Fruit fly (Drosophila melanogaster) whole organism, embryonic: Measurements from ENCODE around the gene TTLL4A.
A peak's percentile ranks its signal among the peaks of the same experiment; 100 is the strongest.

ENCODE experiments used
- Adf1 ChIP-seq: fragments of 200-800 bp; sonication (Bioruptor generic); IDR thresholded peaks from 2 replicates; pipeline ENCODE4 v1.3.6; 2022; ENCODE audit warnings: missing biosample characterization, missing genetic modification characterization
- Aef1 ChIP-seq: fragments of 200-800 bp; sonication (Bioruptor generic); IDR thresholded peaks from 3 replicates; pipeline ENCODE4 v1.3.6; 2022; ENCODE audit warnings: missing biosample characterization, missing genetic modification characterization
- CG10274 ChIP-seq: fragments of 200-800 bp; sonication (Bioruptor generic); optimal IDR thresholded peaks from 3 replicates; lab custom pipeline; 2017; ENCODE audit warnings: missing biosample characterization, mild to moderate bottlenecking, missing genetic modification characterization
- CG10543 ChIP-seq: fragments of 200-800 bp; sonication (Bioruptor generic); optimal IDR thresholded peaks from 3 replicates; lab custom pipeline; 2017; ENCODE audit warnings: missing biosample characterization, mild to moderate bottlenecking, missing genetic modification characterization, moderate library complexity
- CG10565 ChIP-seq: fragments of 200-800 bp; sonication (Bioruptor generic); optimal IDR thresholded peaks from 3 replicates; lab custom pipeline; 2016; ENCODE audit warnings: missing biosample characterization, mild to moderate bottlenecking, missing genetic modification characterization
- CG11560 ChIP-seq: fragments of 200-800 bp; sonication (Bioruptor generic); IDR thresholded peaks from 3 replicates; pipeline ENCODE4 v1.3.6; 2022; ENCODE audit warnings: missing biosample characterization, missing genetic modification characterization
- CG15601 ChIP-seq: fragments of 200-800 bp; sonication (Bioruptor generic); optimal IDR thresholded peaks from 3 replicates; lab custom pipeline; 2019; ENCODE audit warnings: missing biosample characterization, mild to moderate bottlenecking, missing genetic modification characterization, moderate library complexity
- CG17385 ChIP-seq: fragments of 200-800 bp; sonication (Bioruptor generic); optimal IDR thresholded peaks from 3 replicates; lab custom pipeline; 2018; ENCODE audit warnings: missing biosample characterization, mild to moderate bottlenecking, missing genetic modification characterization
- CG17829 ChIP-seq: fragments of 200-800 bp; optimal IDR thresholded peaks from 2 replicates; lab custom pipeline; 2019; ENCODE audit warnings: missing biosample characterization, mild to moderate bottlenecking, missing genetic modification characterization, moderate library complexity
- CG18619 ChIP-seq: fragments of 200-800 bp; sonication (Bioruptor generic); optimal IDR thresholded peaks from 3 replicates; lab custom pipeline; 2017; ENCODE audit warnings: missing biosample characterization, mild to moderate bottlenecking, missing genetic modification characterization
- CG2120 ChIP-seq: fragments of 200-800 bp; sonication (Bioruptor generic); optimal IDR thresholded peaks from 3 replicates; lab custom pipeline; 2016; ENCODE audit warnings: missing biosample characterization, missing genetic modification characterization
- CG2712 ChIP-seq: fragments of 200-800 bp; optimal IDR thresholded peaks from 3 replicates; lab custom pipeline; 2019; ENCODE audit warnings: missing biosample characterization, mild to moderate bottlenecking, missing genetic modification characterization, moderate library complexity
- CG34376 ChIP-seq: fragments of 200-800 bp; sonication (Bioruptor generic); optimal IDR thresholded peaks from 2 replicates; lab custom pipeline; 2018; ENCODE audit warnings: missing biosample characterization, mild to moderate bottlenecking, missing genetic modification characterization
- CG42726 ChIP-seq: fragments of 200-800 bp; sonication (Bioruptor generic); IDR thresholded peaks from 2 replicates; pipeline ENCODE4 v1.3.6; 2022; ENCODE audit warnings: missing biosample characterization, missing genetic modification characterization; ENCODE audit not compliant: partially characterized antibody
- CG7357 ChIP-seq: fragments of 200-800 bp; sonication (Bioruptor generic); IDR thresholded peaks from 3 replicates; pipeline ENCODE4 v1.3.6; 2022; ENCODE audit warnings: missing biosample characterization, missing genetic modification characterization
- CG7963 ChIP-seq: fragments of 200-800 bp; sonication (Bioruptor generic); IDR thresholded peaks from 3 replicates; pipeline ENCODE4 v1.3.6; 2022; ENCODE audit warnings: missing biosample characterization, missing genetic modification characterization; ENCODE audit not compliant: partially characterized antibody
- CG7987 ChIP-seq: fragments of 200-800 bp; sonication (Bioruptor generic); optimal IDR thresholded peaks from 2 replicates; lab custom pipeline; 2018; ENCODE audit warnings: missing biosample characterization, mild to moderate bottlenecking, missing genetic modification characterization, moderate library complexity
- CG8388 ChIP-seq: fragments of 200-800 bp; sonication (Bioruptor generic); optimal IDR thresholded peaks from 2 replicates; lab custom pipeline; 2019; ENCODE audit warnings: missing biosample characterization, mild to moderate bottlenecking, missing genetic modification characterization, moderate library complexity
- CG8924 ChIP-seq: fragments of 200-800 bp; optimal IDR thresholded peaks from 3 replicates; lab custom pipeline; 2019; ENCODE audit warnings: missing biosample characterization, mild to moderate bottlenecking, missing genetic modification characterization, moderate library complexity
- CG9797 ChIP-seq: fragments of 200-800 bp; sonication (Bioruptor generic); optimal IDR thresholded peaks from 3 replicates; lab custom pipeline; 2018; ENCODE audit warnings: missing biosample characterization, mild to moderate bottlenecking, missing genetic modification characterization
- D19B ChIP-seq: fragments of 200-800 bp; sonication (Bioruptor generic); optimal IDR thresholded peaks from 2 replicates; lab custom pipeline; 2017; ENCODE audit warnings: missing biosample characterization, mild to moderate bottlenecking, missing genetic modification characterization
- Dref ChIP-seq: fragments of 200-800 bp; sonication (Bioruptor generic); IDR thresholded peaks from 2 replicates; pipeline ENCODE4 v1.3.6; 2022; ENCODE audit warnings: missing biosample characterization, missing genetic modification characterization
- Ets65A ChIP-seq: fragments of 200-800 bp; sonication (Bioruptor generic); peaks from one replicate; lab custom pipeline; 2016; ENCODE audit warnings: missing biosample characterization, missing genetic modification characterization
- HHEX ChIP-seq: fragments of 200-800 bp; sonication (Bioruptor generic); optimal IDR thresholded peaks from 3 replicates; lab custom pipeline; 2017; ENCODE audit warnings: missing biosample characterization, mild to moderate bottlenecking, missing genetic modification characterization, missing genetic modification reagents
- Med ChIP-seq: fragments of 200-800 bp; sonication (Bioruptor generic); peaks from one replicate; lab custom pipeline; 2016; ENCODE audit warnings: missing biosample characterization, missing genetic modification characterization, mild to moderate bottlenecking, inconsistent platforms, moderate library complexity
- NFAT ChIP-seq: fragments of 200-800 bp; sonication (Bioruptor generic); IDR thresholded peaks from 2 replicates; pipeline ENCODE4 v1.3.6; 2022; ENCODE audit warnings: missing biosample characterization, missing genetic modification characterization
- Optix ChIP-seq: fragments of 200-800 bp; sonication (Bioruptor generic); IDR thresholded peaks from 3 replicates; pipeline ENCODE4 v1.3.6; 2022; ENCODE audit warnings: missing biosample characterization, missing genetic modification characterization
- Pdp1 ChIP-seq, 2 experiments: fragments of 200-800 bp; sonication (Bioruptor generic); optimal IDR thresholded peaks; 3 replicates each; lab custom pipeline; 2016; ENCODE audit warnings: missing biosample characterization in 2 of 2, missing genetic modification characterization in 2 of 2, mild to moderate bottlenecking in 1 of 2, moderate library complexity in 1 of 2
- YL-1 ChIP-seq: fragments of 200-800 bp; sonication (Bioruptor generic); optimal IDR thresholded peaks from 3 replicates; lab custom pipeline; 2017; ENCODE audit warnings: missing biosample characterization, mild to moderate bottlenecking, missing genetic modification characterization
- chm ChIP-seq: fragments of 200-800 bp; sonication (Bioruptor generic); IDR thresholded peaks from 2 replicates; pipeline ENCODE4 v1.3.6; 2022; ENCODE audit warnings: missing biosample characterization, missing genetic modification characterization
- cwo ChIP-seq: fragments of 200-800 bp; sonication (Bioruptor generic); optimal IDR thresholded peaks from 3 replicates; lab custom pipeline; 2017; ENCODE audit warnings: missing biosample characterization, missing genetic modification characterization, mild to moderate bottlenecking, moderate library complexity, missing genetic modification reagents
- dm ChIP-seq: fragments of 200-800 bp; sonication (Bioruptor generic); optimal IDR thresholded peaks from 3 replicates; lab custom pipeline; 2016; ENCODE audit warnings: missing biosample characterization, missing genetic modification characterization
- gem ChIP-seq: fragments of 200-800 bp; sonication (Bioruptor generic); optimal IDR thresholded peaks from 2 replicates; lab custom pipeline; 2019; ENCODE audit warnings: missing biosample characterization, mild to moderate bottlenecking, missing genetic modification characterization, moderate library complexity
- gfzf ChIP-seq: fragments of 200-800 bp; sonication (Bioruptor generic); optimal IDR thresholded peaks from 2 replicates; lab custom pipeline; 2016; ENCODE audit warnings: missing biosample characterization, mild to moderate bottlenecking, missing genetic modification characterization, moderate library complexity
- hb ChIP-seq: fragments of 200-800 bp; sonication (Bioruptor generic); IDR thresholded peaks from 3 replicates; pipeline ENCODE4 v1.3.6; 2022; ENCODE audit warnings: missing biosample characterization, missing genetic modification characterization; ENCODE audit not compliant: partially characterized antibody
- lbe ChIP-seq: fragments of 200-800 bp; sonication (Bioruptor generic); optimal IDR thresholded peaks from 2 replicates; lab custom pipeline; 2016; ENCODE audit warnings: missing biosample characterization, mild to moderate bottlenecking, missing genetic modification characterization
- mirr ChIP-seq: fragments of 200-800 bp; sonication (Bioruptor generic); optimal IDR thresholded peaks from 3 replicates; lab custom pipeline; 2018; ENCODE audit warnings: missing biosample characterization, mild to moderate bottlenecking, missing genetic modification characterization
- odd ChIP-seq: fragments of 200-800 bp; sonication (Bioruptor generic); optimal IDR thresholded peaks from 2 replicates; lab custom pipeline; 2017; ENCODE audit warnings: missing biosample characterization, mild to moderate bottlenecking, missing genetic modification characterization
- pzg ChIP-seq: fragments of 200-800 bp; sonication (Bioruptor generic); optimal IDR thresholded peaks from 3 replicates; lab custom pipeline; 2018; ENCODE audit warnings: missing biosample characterization, mild to moderate bottlenecking, missing genetic modification characterization, moderate library complexity
- rib ChIP-seq: fragments of 200-800 bp; sonication (Bioruptor generic); IDR thresholded peaks from 2 replicates; pipeline ENCODE4 v1.3.6; 2022; ENCODE audit warnings: missing biosample characterization, missing genetic modification characterization
- sisA ChIP-seq: fragments of 200-800 bp; sonication (Bioruptor generic); IDR thresholded peaks from 2 replicates; pipeline ENCODE4 v1.3.6; 2022; ENCODE audit warnings: missing biosample characterization, missing genetic modification characterization
- sob ChIP-seq: fragments of 200-800 bp; sonication (Bioruptor generic); IDR thresholded peaks from 2 replicates; pipeline ENCODE4 v1.3.6; 2022; ENCODE audit warnings: missing biosample characterization, missing genetic modification characterization
- sug ChIP-seq: fragments of 200-800 bp; optimal IDR thresholded peaks from 2 replicates; lab custom pipeline; 2019; ENCODE audit warnings: missing biosample characterization, mild to moderate bottlenecking, missing genetic modification characterization, moderate library complexity

Gene TTLL4A

DNA sequence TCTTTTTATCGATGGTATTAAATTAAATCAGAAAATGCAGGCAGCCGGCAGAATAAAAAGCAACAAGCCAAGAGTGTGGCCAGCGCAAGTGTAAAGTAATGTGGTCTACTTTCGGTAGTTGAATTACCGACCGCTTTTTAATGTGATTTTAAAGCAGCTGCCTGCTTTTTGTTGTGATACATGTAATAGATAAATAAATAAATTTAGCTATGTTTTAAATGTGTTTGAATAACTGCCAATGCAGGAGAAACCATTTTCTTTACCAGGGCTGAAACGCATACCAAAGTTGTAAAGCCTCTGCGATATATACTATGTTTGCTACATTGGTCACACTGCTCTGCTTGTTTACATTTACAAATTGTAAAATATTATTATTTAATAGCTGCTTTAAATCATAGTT, 19.1 kb upstream of the TTLL4A start, which contains the start of the genes Tmem214 and YL-1 (continued):
- no peak for TF ChIP-seq CG10565 (GFP tag; lab: Kevin White, UChicago)
- no peak for TF ChIP-seq CG7987 (GFP tag; lab: Kevin White, UChicago)
- TF ChIP-seq, all 482 proteins: peak for 80

dm6 chr2L:10972224-10972623, 17.0 kb upstream of the TTLL4A start, which contains the start of gene CG16743:
Gene CG16743, plus strand, starts transcription at chr2L:10972280.
- peak; percentile 17 for TF ChIP-seq mirr
- peak; percentile 46 for TF ChIP-seq CG2120
- peak; percentile 62 for TF ChIP-seq Med (GFP tag; lab: Kevin White, UChicago)
- no peak for TF ChIP-seq chm (GFP tag; lab: Robert Waterston, UW)
- TF ChIP-seq sug (tag; lab: Kevin White, UChicago): peak; percentile 16
- peak; percentile 50 for TF ChIP-seq lbe (GFP tag; lab: Kevin White, UChicago)
- TF ChIP-seq NFAT (GFP tag; lab: Robert Waterston, UW): no peak
- TF ChIP-seq CG10543 (GFP tag; lab: Kevin White, UChicago): peak; percentile 34
- peak; percentile 83 for TF ChIP-seq CG34376 (GFP tag; lab: Kevin White, UChicago)
- no peak for TF ChIP-seq sisA (GFP tag; lab: Robert Waterston, UW)
- TF ChIP-seq CG10274: peak; percentile 72
- peak; percentile 11 for TF ChIP-seq D19B (GFP tag; lab: Kevin White, UChicago)
- peak in 1 of 2 experiments; percentile 76 for TF ChIP-seq Pdp1 (GFP tag; optimal IDR thresholded peaks at IDR 0.05; lab: Kevin White, UChicago)

DNA sequence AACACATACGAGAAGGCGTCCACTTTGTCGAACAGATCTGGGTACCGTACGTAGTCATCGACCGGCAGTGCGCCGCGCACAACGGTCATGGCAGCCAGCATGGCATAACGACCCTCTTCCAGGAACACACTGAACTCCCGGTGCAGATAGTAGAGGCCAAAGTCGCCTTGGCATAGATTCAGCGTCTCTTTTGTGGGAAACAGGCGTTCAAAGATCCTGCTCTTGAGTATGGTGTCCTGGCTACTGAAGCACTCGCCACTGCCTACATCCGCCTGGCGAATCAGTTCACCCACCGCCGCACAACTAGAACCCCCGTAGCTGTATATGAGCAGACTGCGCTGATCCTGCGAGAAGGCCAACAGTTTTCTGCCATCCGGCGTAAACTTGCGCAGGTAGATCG, 14.6 kb upstream of the TTLL4A start:
- no peak for TF ChIP-seq cwo (GFP tag; lab: Kevin White, UChicago)
- 0 out of 3 replicates have a peak, but pooled peaks have one; percentile 54 for TF ChIP-seq hb (GFP tag; lab: Robert Waterston, UW)
- peak; percentile 59 for TF ChIP-seq Ets65A (GFP tag; lab: Kevin White, UChicago)
- no peak for TF ChIP-seq CG7357 (GFP tag; lab: Robert Waterston, UW)
- 0 out of 2 replicates have a peak, but pooled peaks have one; percentile 25 for TF ChIP-seq rib
- peak; percentile 53 for TF ChIP-seq Med (GFP tag; lab: Kevin White, UChicago)
- no peak for TF ChIP-seq sob
- no peak for TF ChIP-seq gem (tag; lab: Kevin White, UChicago)
- no peak for TF ChIP-seq CG7963 (GFP tag; lab: Robert Waterston, UW)
- TF ChIP-seq HHEX (GFP tag; lab: Kevin White, UChicago): no peak
- no peak for TF ChIP-seq dm (GFP tag; lab: Kevin White, UChicago)

- TF ChIP-seq odd (GFP tag; lab: Kevin White, UChicago) (no peak), Aef1 (GFP tag; lab: Robert Waterston, UW) (no peak), gfzf (peak; percentile 13), Adf1 (GFP tag; lab: Robert Waterston, UW) (no peak), YL-1 (peak; percentile 34)
These were observed 14.0 kb upstream of the TTLL4A start, which contains the start of gene abo for dm6 chr2L:10975193-10975592. Gene abo, minus strand, starts transcription at chr2L:10975293.

dm6 chr2L:10976046-10976863, 12.9 kb upstream of the TTLL4A start, which contains the start of the genes ATPsynG and SCAR:
Gene ATPsynG, minus strand, starts transcription at chr2L:10976399.
Gene SCAR, plus strand, starts transcription at chr2L:10976772.
- no peak for TF ChIP-seq CG17385 (GFP tag; lab: Kevin White, UChicago)
- peak; percentile 16 for TF ChIP-seq CG8388 (GFP tag; lab: Kevin White, UChicago)
- peak; percentile 22 for TF ChIP-seq CG17829
- peak; percentile 56 for TF ChIP-seq Dref (GFP tag; lab: Robert Waterston, UW)
- peak; percentile 38 for TF ChIP-seq pzg (GFP tag; lab: Kevin White, UChicago)
- no peak for TF ChIP-seq CG11560
- no peak for TF ChIP-seq CG18619 (GFP tag; lab: Kevin White, UChicago)
- peak; percentile 52 for TF ChIP-seq CG9797
- TF ChIP-seq CG42726 (GFP tag; lab: Robert Waterston, UW): no peak
- peak; percentile 32 for TF ChIP-seq CG2712 (tag; lab: Kevin White, UChicago)
- TF ChIP-seq Optix (GFP tag; lab: Robert Waterston, UW): no peak
- TF ChIP-seq CG15601 (tag; lab: Kevin White, UChicago): peak; percentile 5
- TF ChIP-seq CG8924 (tag; lab: Kevin White, UChicago): peak; percentile 29
